Worm (Caenorhabditis elegans): ENCODE results near the gene srbc-43.

The srbc-43 gene

ce11 chrV:12747431-12747830 lies 42.9 kb downstream of the srbc-43 start, which contains the start of gene C15C8.4:
TSS of gene C15C8.4 (minus strand) at chrV:12747463.
- TF ChIP-seq ama-1 (optimal IDR thresholded peaks at IDR 0.05) (no peak), flt-1 (GFP tag; IDR thresholded peaks at IDR 0.05) (no peak), hnd-1 (tag; optimal IDR thresholded peaks at IDR 0.05) (no peak), tra-4 (tag; optimal IDR thresholded peaks at IDR 0.05) (no peak), pes-1 (GFP tag; IDR thresholded peaks at IDR 0.05) (no peak), ets-7 (tag; optimal IDR thresholded peaks at IDR 0.05) (no peak), ceh-13 (GFP tag; optimal IDR thresholded peaks at IDR 0.05) (no peak), F13C5.2 (tag; optimal IDR thresholded peaks at IDR 0.05) (no peak), B0310.2 (tag; optimal IDR thresholded peaks at IDR 0.05) (no peak), hmg-4 (GFP tag; optimal IDR thresholded peaks at IDR 0.05) (no peak), tbx-11 (GFP tag; IDR thresholded peaks at IDR 0.05) (no peak), hmbx-1 (tag; optimal IDR thresholded peaks at IDR 0.05) (no peak), aly-1 (tag; optimal IDR thresholded peaks at IDR 0.05) (no peak), tbx-37 (GFP tag; conservative IDR thresholded peaks at IDR 0.05) (no peak), scrt-1 (GFP tag; IDR thresholded peaks at IDR 0.05) (no peak), ceh-36 (tag; optimal IDR thresholded peaks at IDR 0.05) (no peak), sea-1 (GFP tag; conservative IDR thresholded peaks at IDR 0.05) (no peak)

DNA sequence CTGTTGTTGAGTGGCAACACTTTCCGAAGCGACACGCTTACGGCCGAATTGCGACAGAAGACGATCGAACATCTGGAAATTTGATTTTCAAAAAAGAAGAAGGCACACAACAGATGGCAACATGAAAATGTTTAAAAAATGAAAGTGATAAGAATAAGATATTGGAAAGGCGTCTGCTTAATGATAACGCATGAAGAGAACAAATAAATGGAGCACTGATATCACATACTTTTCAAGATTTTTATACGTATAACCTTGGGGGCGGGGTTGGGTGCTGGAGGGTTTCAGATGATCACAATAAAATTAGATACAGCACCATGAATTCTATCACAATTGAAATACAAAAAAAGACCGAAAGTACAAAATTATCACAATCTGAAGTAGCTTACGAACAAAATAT lies 45.3 kb downstream of the srbc-43 start, which contains the start of gene C15C8.7:
C15C8.7 (minus strand) TSS at position 72 of the 400 bp plus-strand sequence.
- TF ChIP-seq aly-1 (tag; optimal IDR thresholded peaks at IDR 0.05) (no peak), flt-1 (GFP tag; IDR thresholded peaks at IDR 0.05) (no peak)

- no peak for TF ChIP-seq scrt-1 (GFP tag; IDR thresholded peaks at IDR 0.05)
- TF ChIP-seq ets-7 (tag; optimal IDR thresholded peaks at IDR 0.05): no peak
- no peak for TF ChIP-seq hnd-1 (tag; optimal IDR thresholded peaks at IDR 0.05)
- TF ChIP-seq hmbx-1 (tag; optimal IDR thresholded peaks at IDR 0.05): no peak
- no peak for TF ChIP-seq F13C5.2 (tag; optimal IDR thresholded peaks at IDR 0.05)
- TF ChIP-seq B0310.2 (tag; optimal IDR thresholded peaks at IDR 0.05): no peak
- TF ChIP-seq tbx-37 (GFP tag; conservative IDR thresholded peaks at IDR 0.05): no peak
- TF ChIP-seq tra-4 (tag; optimal IDR thresholded peaks at IDR 0.05): no peak
Observed at ce11 chrV:12743778-12744502, 46.4 kb downstream of the srbc-43 start.

ce11 chrV:12741684-12742083 lies 48.6 kb downstream of the srbc-43 start, which contains the start of gene hrg-7:
TSS of gene hrg-7 (plus strand) at chrV:12742041.
- TF ChIP-seq aly-1 (tag; optimal IDR thresholded peaks at IDR 0.05) (no peak), ceh-36 (tag; optimal IDR thresholded peaks at IDR 0.05) (no peak), flt-1 (GFP tag; IDR thresholded peaks at IDR 0.05) (no peak)
